Worm (Caenorhabditis elegans): Measurements from ENCODE around the gene F58E6.6.

- TF ChIP-seq hmg-1.1 (GFP tag; IDR thresholded peaks at IDR 0.05) (no peak), nhr-11 (tag; optimal IDR thresholded peaks at IDR 0.05) (no peak), mep-1 (tag; optimal IDR thresholded peaks at IDR 0.05) (no peak), lin-39 (tag; optimal IDR thresholded peaks at IDR 0.05) (no peak), aly-2 (tag; optimal IDR thresholded peaks at IDR 0.05) (no peak), egl-27 (tag; optimal IDR thresholded peaks at IDR 0.05) (no peak), skn-1 (tag; optimal IDR thresholded peaks at IDR 0.05) (no peak), pqm-1 (tag; optimal IDR thresholded peaks at IDR 0.05) (no peak)
Observed at ce11 chrV:9724021-9724671, 28.7 kb downstream of the F58E6.6 start, which contains the start of gene slcr-46.3.

Measured in whole organism, L4 larva.